Worm (Caenorhabditis elegans): Measurements from ENCODE around the gene msp-74.

The msp-74 gene

DNA sequence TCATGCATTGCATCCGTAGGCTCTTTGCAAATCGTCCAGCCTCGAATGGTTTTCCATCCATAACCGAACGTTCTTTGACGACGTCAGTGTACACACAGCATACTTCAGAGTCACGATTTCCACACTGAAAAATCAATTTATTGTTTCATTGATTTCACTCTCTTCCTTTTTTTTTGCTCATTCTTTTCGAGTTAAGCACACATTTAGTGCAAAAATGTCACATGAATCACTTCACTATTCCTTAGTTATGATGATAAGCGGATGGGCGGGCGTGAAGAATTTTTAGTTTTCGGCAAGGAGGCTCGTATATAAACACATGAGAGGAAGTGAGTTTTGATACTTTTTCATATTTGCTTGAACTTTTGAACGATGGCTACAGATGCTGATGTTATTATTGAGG, 29.7 kb downstream of the msp-74 start, which contains the start of gene txt-9:
Gene txt-9 (plus strand): TSS at position 336 of the 400 bp plus-strand sequence.
- TF ChIP-seq elt-2 (tag; optimal IDR thresholded peaks at IDR 0.05) (peak; percentile 73), unc-62 (GFP tag; optimal IDR thresholded peaks at IDR 0.05) (no peak), aly-2 (tag; optimal IDR thresholded peaks at IDR 0.05) (no peak), R02D3.7 (tag; optimal IDR thresholded peaks at IDR 0.05) (no peak)

- no peak for TF ChIP-seq jun-1 (tag; optimal IDR thresholded peaks at IDR 0.05)
- peak; percentile 79 for TF ChIP-seq elt-2 (tag; optimal IDR thresholded peaks at IDR 0.05)
- TF ChIP-seq nhr-23 (tag; optimal IDR thresholded peaks at IDR 0.05), result no peak
Observed at ce11 chrII:5084225-5084624, 30.9 kb downstream of the msp-74 start.

DNA sequence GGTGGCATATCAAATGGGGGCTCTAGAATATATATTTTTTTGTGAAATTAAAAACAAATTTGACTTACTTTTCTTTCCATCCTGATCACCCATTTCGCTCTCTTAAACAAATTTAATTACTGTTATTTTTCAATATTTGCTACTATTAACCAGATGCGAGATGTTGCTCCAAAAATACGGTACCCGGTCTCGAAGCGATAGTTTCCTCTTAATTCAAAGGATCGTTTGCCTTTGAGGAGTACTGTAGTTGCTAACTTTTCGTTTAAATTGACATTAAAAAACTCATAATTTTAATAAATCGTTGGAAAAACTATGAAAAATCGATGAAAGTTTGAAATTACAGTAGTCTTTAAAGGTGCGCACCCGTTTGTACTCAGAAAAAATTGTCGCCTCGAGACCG, 31.8 kb downstream of the msp-74 start, which contains the start of gene C04G6.4:
Gene C04G6.4 (minus strand): TSS at position 101 of the 400 bp plus-strand sequence.
- TF ChIP-seq ceh-16 (tag; optimal IDR thresholded peaks at IDR 0.05) (no peak), egl-5 (tag; optimal IDR thresholded peaks at IDR 0.05) (no peak), nfya-1 (tag; optimal IDR thresholded peaks at IDR 0.05; ENCODE audit: insufficient read depth) (no peak), ceh-9 (tag; optimal IDR thresholded peaks at IDR 0.05) (no peak), egl-27 (tag; optimal IDR thresholded peaks at IDR 0.05) (no peak), daf-12 (tag; optimal IDR thresholded peaks at IDR 0.05) (no peak), ceh-28 (tag; optimal IDR thresholded peaks at IDR 0.05) (no peak), nhr-25 (tag; optimal IDR thresholded peaks at IDR 0.05) (no peak), elt-3 (tag; optimal IDR thresholded peaks at IDR 0.05) (no peak), fos-1 (tag; optimal IDR thresholded peaks at IDR 0.05) (no peak), fkh-2 (tag; optimal IDR thresholded peaks at IDR 0.05) (no peak), ztf-11 (tag; optimal IDR thresholded peaks at IDR 0.05) (no peak), mdl-1 (tag; optimal IDR thresholded peaks at IDR 0.05) (no peak), skn-1 (tag; optimal IDR thresholded peaks at IDR 0.05) (no peak), elt-1 (tag; optimal IDR thresholded peaks at IDR 0.05) (no peak), ztf-4 (tag; optimal IDR thresholded peaks at IDR 0.05) (no peak), nhr-43 (tag; optimal IDR thresholded peaks at IDR 0.05; ENCODE audit: poor library complexity, severe bottlenecking) (no peak), zag-1 (tag; optimal IDR thresholded peaks at IDR 0.05) (no peak), fkh-10 (GFP tag; optimal IDR thresholded peaks at IDR 0.05) (no peak)

- peak; percentile 37 for TF ChIP-seq nhr-43 (tag; optimal IDR thresholded peaks at IDR 0.05; ENCODE audit: poor library complexity, severe bottlenecking)
- no peak for TF ChIP-seq skn-1 (tag; optimal IDR thresholded peaks at IDR 0.05)
- TF ChIP-seq nhr-28 (tag; optimal IDR thresholded peaks at IDR 0.05), result no peak
- TF ChIP-seq elt-2 (tag; optimal IDR thresholded peaks at IDR 0.05), result peak; percentile 84
- TF ChIP-seq fkh-10 (GFP tag; optimal IDR thresholded peaks at IDR 0.05), result no peak
- TF ChIP-seq fkh-2 (tag; optimal IDR thresholded peaks at IDR 0.05), result no peak
- no peak for TF ChIP-seq ceh-9 (tag; optimal IDR thresholded peaks at IDR 0.05)
- no peak for TF ChIP-seq unc-39 (tag; optimal IDR thresholded peaks at IDR 0.05)
- no peak for TF ChIP-seq elt-3 (tag; optimal IDR thresholded peaks at IDR 0.05)
- peak; percentile 31 for TF ChIP-seq snpc-4 (tag; optimal IDR thresholded peaks at IDR 0.05)
- peak; percentile 65 for TF ChIP-seq nfya-1 (tag; optimal IDR thresholded peaks at IDR 0.05; ENCODE audit: insufficient read depth)
- no peak for TF ChIP-seq daf-12 (tag; optimal IDR thresholded peaks at IDR 0.05)
- no peak for TF ChIP-seq unc-62 (GFP tag; optimal IDR thresholded peaks at IDR 0.05)
- TF ChIP-seq jun-1 (tag; optimal IDR thresholded peaks at IDR 0.05), result no peak
- no peak for TF ChIP-seq mml-1 (tag; optimal IDR thresholded peaks at IDR 0.05)
- TF ChIP-seq nhr-237 (tag; optimal IDR thresholded peaks at IDR 0.05), result no peak
- no peak for TF ChIP-seq ztf-4 (tag; optimal IDR thresholded peaks at IDR 0.05)
- TF ChIP-seq nhr-23 (tag; optimal IDR thresholded peaks at IDR 0.05), result peak; percentile 94
- no peak for TF ChIP-seq ceh-16 (tag; optimal IDR thresholded peaks at IDR 0.05)
- peak; percentile 42 for TF ChIP-seq hmg-11 (tag; optimal IDR thresholded peaks at IDR 0.05)
- peak; percentile 11 for TF ChIP-seq egl-27 (tag; optimal IDR thresholded peaks at IDR 0.05)
- peak; percentile 49 for TF ChIP-seq pqm-1 (tag; optimal IDR thresholded peaks at IDR 0.05)
- peak; percentile 86 for TF ChIP-seq pha-4 (tag; optimal IDR thresholded peaks at IDR 0.05)
- no peak for TF ChIP-seq nhr-11 (tag; optimal IDR thresholded peaks at IDR 0.05)
- TF ChIP-seq ama-1 (optimal IDR thresholded peaks at IDR 0.05), result no peak
- peak; percentile 72 for TF ChIP-seq ceh-28 (tag; optimal IDR thresholded peaks at IDR 0.05)
- TF ChIP-seq R02D3.7 (tag; optimal IDR thresholded peaks at IDR 0.05), result no peak
- no peak for TF ChIP-seq nhr-76 (tag; optimal IDR thresholded peaks at IDR 0.05)
- no peak for TF ChIP-seq lsy-12 (tag; optimal IDR thresholded peaks at IDR 0.05)
- no peak for TF ChIP-seq egl-5 (tag; optimal IDR thresholded peaks at IDR 0.05)
- no peak for TF ChIP-seq elt-1 (tag; optimal IDR thresholded peaks at IDR 0.05)
- no peak for TF ChIP-seq nhr-12 (tag; optimal IDR thresholded peaks at IDR 0.05)
- no peak for TF ChIP-seq sea-2 (GFP tag; optimal IDR thresholded peaks at IDR 0.05)
- peak; percentile 53 for TF ChIP-seq lin-15B (tag; optimal IDR thresholded peaks at IDR 0.05)
- TF ChIP-seq fos-1 (tag; optimal IDR thresholded peaks at IDR 0.05), result no peak
- TF ChIP-seq mdl-1 (tag; optimal IDR thresholded peaks at IDR 0.05), result no peak
- TF ChIP-seq ceh-82 (tag; optimal IDR thresholded peaks at IDR 0.05), result no peak
- TF ChIP-seq aly-2 (tag; optimal IDR thresholded peaks at IDR 0.05), result peak; percentile 26
- no peak for TF ChIP-seq nhr-67 (tag; optimal IDR thresholded peaks at IDR 0.05)
- no peak for TF ChIP-seq nhr-77 (tag; optimal IDR thresholded peaks at IDR 0.05)
Observed at ce11 chrII:5081124-5081913, 33.8 kb downstream of the msp-74 start, which contains the start of gene dsh-2. Gene dsh-2 (minus strand): TSS chrII:5081174.
